Worm (Caenorhabditis elegans) whole organism, young adult: ENCODE data around the gene R01E6.7.

Experiments
- rpc-1 ChIP-seq, 2 experiments: fragments of 150-350 bp in 1 of 2; sonication (generic microtip) in 1 of 2; optimal IDR thresholded peaks; 2 replicates each; lab custom pipeline; 2014 to 2018; ENCODE audit warnings: missing biosample characterization in 1 of 2, missing genetic modification characterization in 1 of 2, missing genetic modification reagents in 1 of 2, missing genotype in 1 of 2
- snpc-1.3 ChIP-seq: sonication (generic microtip); optimal IDR thresholded peaks from 2 replicates; lab custom pipeline; 2017; ENCODE audit warnings: missing genetic modification characterization, mild to moderate bottlenecking, missing compliant biosample characterization, antibody characterized with exemption, moderate library complexity, missing genotype, missing genetic modification reagents; ENCODE audit not compliant: insufficient read depth

DNA sequence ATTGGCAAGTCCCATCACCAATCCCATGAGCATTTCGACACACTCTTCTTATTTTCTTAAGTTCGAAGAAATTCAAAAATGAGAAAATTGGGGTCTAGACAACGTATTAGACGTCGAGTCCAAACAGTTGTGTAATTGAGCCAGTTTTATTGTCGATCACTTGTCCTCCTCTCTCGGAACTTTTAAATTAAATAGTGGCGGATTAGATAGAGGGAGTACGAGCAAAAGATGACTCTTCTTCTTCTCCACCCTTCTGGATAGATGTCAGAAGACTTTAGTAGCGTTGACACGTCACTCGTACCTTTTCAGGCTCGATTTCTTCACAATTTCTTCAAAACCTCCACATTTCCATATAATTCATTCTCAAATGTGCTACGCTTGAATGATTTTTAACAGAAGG lies 45.4 kb upstream of the R01E6.7 start:
- TF ChIP-seq snpc-1.3 (tag; lab: Kevin White, UChicago) (no peak), rpc-1 (optimal IDR thresholded peaks at IDR 0.05; lab: Kevin White, UChicago) (no peak), rpc-1 (tag; optimal IDR thresholded peaks at IDR 0.05; lab: Kevin White, UChicago) (no peak)
